Worm (Caenorhabditis elegans) whole organism, L2 larva: ENCODE results near the gene pde-12.
A peak's percentile ranks its signal among the peaks of the same experiment; 100 is the strongest.

Experiments
- ama-1 ChIP-seq: fragments of 150-350 bp; optimal IDR thresholded peaks from 2 replicates; lab custom pipeline; 2018; ENCODE audit warnings: inconsistent platforms
- elt-3 ChIP-seq: sonication (generic microtip); optimal IDR thresholded peaks from 2 replicates; lab custom pipeline; 2017; ENCODE audit warnings: missing biosample characterization, missing genetic modification characterization
- nhr-25 ChIP-seq: fragments of 150-350 bp; sonication (generic microtip); optimal IDR thresholded peaks from 3 replicates; lab custom pipeline; 2014; ENCODE audit warnings: missing biosample characterization, missing genetic modification characterization

- no peak for TF ChIP-seq elt-3 (tag; lab: Kevin White, UChicago)
- peak; percentile 48 for TF ChIP-seq ama-1 (lab: Kevin White, UChicago)
- peak; percentile 95 for TF ChIP-seq nhr-25
These were observed 4.0 kb upstream of the pde-12 start, which contains the start of the genes fbxb-85 and hex-3 for ce11 chrIII:10848858-10849257.
